Worm (Caenorhabditis elegans): ENCODE measurements around the gene F59D12.2.

The F59D12.2 gene

ce11 chrX:15659561-15659960, 16.0 kb downstream of the F59D12.2 start:
- TF ChIP-seq ref-1 (GFP tag; conservative IDR thresholded peaks at IDR 0.05), result no peak
- no peak for TF ChIP-seq klf-2 (GFP tag; conservative IDR thresholded peaks at IDR 0.05)
- no peak for TF ChIP-seq med-1 (GFP tag; optimal IDR thresholded peaks at IDR 0.05; ENCODE audit: insufficient read depth)
- no peak for TF ChIP-seq ztf-29 (GFP tag; IDR thresholded peaks at IDR 0.05)
- TF ChIP-seq flt-1 (GFP tag; IDR thresholded peaks at IDR 0.05), result no peak
- TF ChIP-seq T22C8.4 (GFP tag; IDR thresholded peaks at IDR 0.05), result no peak
- no peak for TF ChIP-seq tab-1 (GFP tag; IDR thresholded peaks at IDR 0.05)
- TF ChIP-seq ztf-23 (GFP tag; IDR thresholded peaks at IDR 0.05), result no peak
- TF ChIP-seq cog-1 (tag; optimal IDR thresholded peaks at IDR 0.05), result no peak

DNA sequence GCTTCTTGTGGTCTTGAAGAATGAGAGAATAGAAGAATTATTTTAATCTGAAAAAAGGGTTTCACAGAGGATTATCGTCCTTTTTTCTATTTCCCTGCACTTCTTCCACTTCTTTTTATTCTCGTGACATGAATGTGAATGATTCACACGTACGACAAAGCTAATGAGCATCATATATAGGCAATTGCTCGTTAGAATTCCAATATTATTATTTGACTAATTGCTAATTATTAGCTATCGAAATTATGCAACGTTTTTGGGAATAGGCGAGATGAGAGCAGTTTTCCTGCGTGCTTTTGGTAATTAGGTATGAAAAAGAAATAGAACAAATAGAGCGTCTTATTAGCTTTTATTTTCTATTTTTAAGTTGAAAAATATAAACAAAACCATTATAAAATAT, 17.7 kb downstream of the F59D12.2 start:
- TF ChIP-seq klf-2 (GFP tag; conservative IDR thresholded peaks at IDR 0.05), result no peak
- TF ChIP-seq cog-1 (tag; optimal IDR thresholded peaks at IDR 0.05), result no peak
- no peak for TF ChIP-seq tab-1 (GFP tag; IDR thresholded peaks at IDR 0.05)
- TF ChIP-seq ref-1 (GFP tag; conservative IDR thresholded peaks at IDR 0.05), result no peak
- TF ChIP-seq T22C8.4 (GFP tag; IDR thresholded peaks at IDR 0.05), result no peak
- TF ChIP-seq ztf-23 (GFP tag; IDR thresholded peaks at IDR 0.05), result no peak
- TF ChIP-seq ztf-29 (GFP tag; IDR thresholded peaks at IDR 0.05), result no peak
- no peak for TF ChIP-seq med-1 (GFP tag; optimal IDR thresholded peaks at IDR 0.05; ENCODE audit: insufficient read depth)
- no peak for TF ChIP-seq flt-1 (GFP tag; IDR thresholded peaks at IDR 0.05)

ce11 chrX:15655623-15656022, 19.9 kb downstream of the F59D12.2 start:
- TF ChIP-seq ztf-23 (GFP tag; IDR thresholded peaks at IDR 0.05), result no peak
- no peak for TF ChIP-seq med-1 (GFP tag; optimal IDR thresholded peaks at IDR 0.05; ENCODE audit: insufficient read depth)
- TF ChIP-seq flt-1 (GFP tag; IDR thresholded peaks at IDR 0.05), result no peak
- TF ChIP-seq T22C8.4 (GFP tag; IDR thresholded peaks at IDR 0.05), result no peak
- no peak for TF ChIP-seq klf-2 (GFP tag; conservative IDR thresholded peaks at IDR 0.05)
- no peak for TF ChIP-seq cog-1 (tag; optimal IDR thresholded peaks at IDR 0.05)
- no peak for TF ChIP-seq ztf-29 (GFP tag; IDR thresholded peaks at IDR 0.05)
- no peak for TF ChIP-seq ref-1 (GFP tag; conservative IDR thresholded peaks at IDR 0.05)
- no peak for TF ChIP-seq tab-1 (GFP tag; IDR thresholded peaks at IDR 0.05)

- TF ChIP-seq tab-1 (GFP tag; IDR thresholded peaks at IDR 0.05) (no peak), ztf-29 (GFP tag; IDR thresholded peaks at IDR 0.05) (no peak), ref-1 (GFP tag; conservative IDR thresholded peaks at IDR 0.05) (no peak), klf-2 (GFP tag; conservative IDR thresholded peaks at IDR 0.05) (no peak), flt-1 (GFP tag; IDR thresholded peaks at IDR 0.05) (no peak), med-1 (GFP tag; optimal IDR thresholded peaks at IDR 0.05; ENCODE audit: insufficient read depth) (no peak), ztf-23 (GFP tag; IDR thresholded peaks at IDR 0.05) (no peak), T22C8.4 (GFP tag; IDR thresholded peaks at IDR 0.05) (no peak), cog-1 (tag; optimal IDR thresholded peaks at IDR 0.05) (no peak)
Observed at ce11 chrX:15654969-15655368, 20.6 kb downstream of the F59D12.2 start.

DNA sequence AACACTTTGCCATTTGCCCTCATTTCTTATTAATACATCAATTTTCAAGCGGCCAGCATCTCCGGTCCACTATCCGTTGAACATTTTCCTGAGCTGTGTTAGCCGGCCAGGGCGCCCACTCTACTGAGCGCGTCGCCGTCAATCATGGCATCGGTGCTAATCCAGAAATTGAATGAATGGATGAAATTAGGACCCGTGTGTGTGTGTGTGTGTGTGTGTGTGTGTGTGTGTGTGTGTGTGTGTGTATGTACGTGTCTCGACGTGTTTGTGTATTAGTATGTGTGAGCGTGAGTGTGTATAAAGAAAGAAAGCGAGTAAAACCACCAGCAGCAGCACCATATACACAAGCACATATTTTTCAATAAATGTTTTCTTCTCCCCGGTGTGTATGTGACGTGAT, 22.3 kb downstream of the F59D12.2 start:
- TF ChIP-seq ref-1 (GFP tag; conservative IDR thresholded peaks at IDR 0.05) (no peak), med-1 (GFP tag; optimal IDR thresholded peaks at IDR 0.05; ENCODE audit: insufficient read depth) (no peak), tab-1 (GFP tag; IDR thresholded peaks at IDR 0.05) (no peak), cog-1 (tag; optimal IDR thresholded peaks at IDR 0.05) (no peak), ztf-29 (GFP tag; IDR thresholded peaks at IDR 0.05) (no peak), T22C8.4 (GFP tag; IDR thresholded peaks at IDR 0.05) (no peak), klf-2 (GFP tag; conservative IDR thresholded peaks at IDR 0.05) (no peak), ztf-23 (GFP tag; IDR thresholded peaks at IDR 0.05) (no peak), flt-1 (GFP tag; IDR thresholded peaks at IDR 0.05) (no peak)

ce11 chrX:15650919-15651420, 24.6 kb downstream of the F59D12.2 start, which contains the start of gene F59D12.3:
Gene F59D12.3, minus strand, starts transcription at chrX:15650969.
- TF ChIP-seq ztf-23 (GFP tag; IDR thresholded peaks at IDR 0.05), result no peak
- no peak for TF ChIP-seq klf-2 (GFP tag; conservative IDR thresholded peaks at IDR 0.05)
- TF ChIP-seq cog-1 (tag; optimal IDR thresholded peaks at IDR 0.05), result no peak
- TF ChIP-seq ztf-29 (GFP tag; IDR thresholded peaks at IDR 0.05), result no peak
- TF ChIP-seq med-1 (GFP tag; optimal IDR thresholded peaks at IDR 0.05; ENCODE audit: insufficient read depth), result no peak
- no peak for TF ChIP-seq flt-1 (GFP tag; IDR thresholded peaks at IDR 0.05)
- TF ChIP-seq tab-1 (GFP tag; IDR thresholded peaks at IDR 0.05), result no peak
- TF ChIP-seq ref-1 (GFP tag; conservative IDR thresholded peaks at IDR 0.05), result no peak
- TF ChIP-seq T22C8.4 (GFP tag; IDR thresholded peaks at IDR 0.05), result no peak

- TF ChIP-seq flt-1 (GFP tag; IDR thresholded peaks at IDR 0.05), result no peak
- no peak for TF ChIP-seq med-1 (GFP tag; optimal IDR thresholded peaks at IDR 0.05; ENCODE audit: insufficient read depth)
- no peak for TF ChIP-seq tab-1 (GFP tag; IDR thresholded peaks at IDR 0.05)
- TF ChIP-seq klf-2 (GFP tag; conservative IDR thresholded peaks at IDR 0.05), result no peak
- TF ChIP-seq ztf-29 (GFP tag; IDR thresholded peaks at IDR 0.05), result no peak
- TF ChIP-seq cog-1 (tag; optimal IDR thresholded peaks at IDR 0.05), result no peak
- no peak for TF ChIP-seq ztf-23 (GFP tag; IDR thresholded peaks at IDR 0.05)
- no peak for TF ChIP-seq ref-1 (GFP tag; conservative IDR thresholded peaks at IDR 0.05)
- TF ChIP-seq T22C8.4 (GFP tag; IDR thresholded peaks at IDR 0.05), result no peak
Observed at ce11 chrX:15650428-15650827, 25.1 kb downstream of the F59D12.2 start.

- TF ChIP-seq klf-2 (GFP tag; conservative IDR thresholded peaks at IDR 0.05) (no peak), ztf-29 (GFP tag; IDR thresholded peaks at IDR 0.05) (no peak), cog-1 (tag; optimal IDR thresholded peaks at IDR 0.05) (no peak), T22C8.4 (GFP tag; IDR thresholded peaks at IDR 0.05) (no peak), med-1 (GFP tag; optimal IDR thresholded peaks at IDR 0.05; ENCODE audit: insufficient read depth) (no peak), ztf-23 (GFP tag; IDR thresholded peaks at IDR 0.05) (no peak), tab-1 (GFP tag; IDR thresholded peaks at IDR 0.05) (no peak), ref-1 (GFP tag; conservative IDR thresholded peaks at IDR 0.05) (no peak)
Observed at ce11 chrX:15647276-15647675, 28.2 kb downstream of the F59D12.2 start, which contains the start of gene F59D12.5. Gene F59D12.5, minus strand, starts transcription at chrX:15647369.

ce11 chrX:15642638-15643037, 32.9 kb downstream of the F59D12.2 start, which contains the start of gene H08J19.1:
Gene H08J19.1, plus strand, starts transcription at chrX:15642938.
- TF ChIP-seq klf-2 (GFP tag; conservative IDR thresholded peaks at IDR 0.05) (no peak), ref-1 (GFP tag; conservative IDR thresholded peaks at IDR 0.05) (no peak), med-1 (GFP tag; optimal IDR thresholded peaks at IDR 0.05; ENCODE audit: insufficient read depth) (no peak), ztf-23 (GFP tag; IDR thresholded peaks at IDR 0.05) (no peak), cog-1 (tag; optimal IDR thresholded peaks at IDR 0.05) (no peak), flt-1 (GFP tag; IDR thresholded peaks at IDR 0.05) (no peak), tab-1 (GFP tag; IDR thresholded peaks at IDR 0.05) (no peak), T22C8.4 (GFP tag; IDR thresholded peaks at IDR 0.05) (no peak), ztf-29 (GFP tag; IDR thresholded peaks at IDR 0.05) (no peak)

Measured in whole organism, midembryonic.